Worm (Caenorhabditis elegans) whole organism, early embryonic: ENCODE data around the gene C34C6.3.

Experiments
- B0310.2 ChIP-seq: sonication (generic microtip); optimal IDR thresholded peaks from 2 replicates; lab custom pipeline; 2016; ENCODE audit warnings: mild to moderate bottlenecking, missing genetic modification characterization, missing compliant biosample characterization
- F13C5.2 ChIP-seq: sonication (generic microtip); optimal IDR thresholded peaks from 2 replicates; lab custom pipeline; 2017; ENCODE audit warnings: mild to moderate bottlenecking, missing genetic modification characterization, inconsistent platforms, missing compliant biosample characterization
- aly-1 ChIP-seq: sonication (generic microtip); optimal IDR thresholded peaks from 2 replicates; lab custom pipeline; 2016; ENCODE audit warnings: missing genetic modification characterization, missing compliant biosample characterization
- ama-1 ChIP-seq: fragments of 150-350 bp; optimal IDR thresholded peaks from 2 replicates; lab custom pipeline; 2014
- ceh-13 ChIP-seq: fragments of 200-800 bp; sonication (Bioruptor generic); optimal IDR thresholded peaks from 2 replicates; lab custom pipeline; 2018; ENCODE audit warnings: mild to moderate bottlenecking, missing genetic modification characterization, missing compliant biosample characterization
- ceh-36 ChIP-seq: sonication (generic microtip); optimal IDR thresholded peaks from 2 replicates; lab custom pipeline; 2016; ENCODE audit warnings: missing genetic modification characterization, inconsistent platforms, missing compliant biosample characterization
- flt-1 ChIP-seq: fragments of 200-800 bp; sonication (Bioruptor generic); IDR thresholded peaks from 2 replicates; pipeline ENCODE4 v1.3.6; 2022; ENCODE audit warnings: missing genetic modification characterization, missing compliant biosample characterization
- hmbx-1 ChIP-seq: sonication (generic microtip); optimal IDR thresholded peaks from 2 replicates; lab custom pipeline; 2016; ENCODE audit warnings: mild to moderate bottlenecking, missing genetic modification characterization, missing compliant biosample characterization
- hmg-4 ChIP-seq: fragments of 200-800 bp; sonication (Bioruptor generic); optimal IDR thresholded peaks from 2 replicates; lab custom pipeline; 2018; ENCODE audit warnings: mild to moderate bottlenecking, missing genetic modification characterization, missing compliant biosample characterization
- hnd-1 ChIP-seq: sonication (generic microtip); optimal IDR thresholded peaks from 2 replicates; lab custom pipeline; 2016; ENCODE audit warnings: missing genetic modification characterization, missing compliant biosample characterization
- scrt-1 ChIP-seq: fragments of 200-800 bp; sonication (Bioruptor generic); IDR thresholded peaks from 2 replicates; pipeline ENCODE4 v1.3.6; 2022; ENCODE audit warnings: missing genetic modification characterization, missing compliant biosample characterization
- sea-1 ChIP-seq: fragments of 200-800 bp; sonication (Bioruptor generic); conservative IDR thresholded peaks from 2 replicates; pipeline ENCODE4 v1.3.6; 2022; ENCODE audit warnings: missing genetic modification characterization, missing compliant biosample characterization
- tbx-37 ChIP-seq: fragments of 200-800 bp; sonication (Bioruptor generic); conservative IDR thresholded peaks from 2 replicates; pipeline ENCODE4 v1.3.6; 2022; ENCODE audit warnings: missing genetic modification reagents, missing genetic modification characterization, missing compliant biosample characterization
- tra-4 ChIP-seq: sonication (generic microtip); optimal IDR thresholded peaks from 2 replicates; lab custom pipeline; 2017; ENCODE audit warnings: missing genetic modification characterization, missing compliant biosample characterization

DNA sequence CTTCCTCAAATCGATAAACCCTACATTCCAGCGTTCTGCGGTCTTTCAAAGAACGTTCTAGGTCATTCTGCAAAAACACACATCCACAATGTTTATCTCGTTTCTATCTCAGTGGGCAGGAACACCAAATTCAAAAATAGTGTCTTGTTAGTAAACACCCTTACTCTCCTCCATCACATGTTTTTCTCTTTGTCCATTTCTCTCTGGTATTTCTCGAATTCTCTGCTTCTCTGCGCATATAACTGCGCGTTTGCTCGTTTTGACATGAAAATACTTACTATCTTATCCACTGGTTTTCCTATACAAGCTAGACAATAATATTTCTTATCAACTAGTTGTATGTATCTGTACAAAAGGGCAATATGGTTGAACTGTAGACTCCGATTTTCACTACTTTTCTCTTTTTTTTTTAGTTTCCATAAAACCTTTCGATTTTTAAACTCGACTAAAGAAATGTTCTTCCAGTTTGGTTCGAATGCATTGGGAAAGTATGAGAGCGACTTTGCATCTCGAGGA, 41.0 kb upstream of the C34C6.3 start, which contains the start of gene pyr-1:
- TF ChIP-seq aly-1 (tag; lab: Kevin White, UChicago) (no peak), scrt-1 (GFP tag; lab: Robert Waterston, UW) (no peak), tbx-37 (GFP tag; lab: Robert Waterston, UW) (no peak), ceh-13 (GFP tag; lab: Kevin White, UChicago) (no peak), ama-1 (no peak), hnd-1 (tag; lab: Kevin White, UChicago) (no peak), hmg-4 (no peak), ceh-36 (no peak), flt-1 (GFP tag; lab: Robert Waterston, UW) (no peak), sea-1 (GFP tag; lab: Robert Waterston, UW) (no peak), tra-4 (tag; lab: Kevin White, UChicago) (no peak), hmbx-1 (tag; lab: Kevin White, UChicago) (no peak), B0310.2 (tag; lab: Kevin White, UChicago) (no peak), F13C5.2 (no peak)
